Worm (Caenorhabditis elegans): ENCODE data around the gene F13E9.16.

Gene F13E9.16

DNA sequence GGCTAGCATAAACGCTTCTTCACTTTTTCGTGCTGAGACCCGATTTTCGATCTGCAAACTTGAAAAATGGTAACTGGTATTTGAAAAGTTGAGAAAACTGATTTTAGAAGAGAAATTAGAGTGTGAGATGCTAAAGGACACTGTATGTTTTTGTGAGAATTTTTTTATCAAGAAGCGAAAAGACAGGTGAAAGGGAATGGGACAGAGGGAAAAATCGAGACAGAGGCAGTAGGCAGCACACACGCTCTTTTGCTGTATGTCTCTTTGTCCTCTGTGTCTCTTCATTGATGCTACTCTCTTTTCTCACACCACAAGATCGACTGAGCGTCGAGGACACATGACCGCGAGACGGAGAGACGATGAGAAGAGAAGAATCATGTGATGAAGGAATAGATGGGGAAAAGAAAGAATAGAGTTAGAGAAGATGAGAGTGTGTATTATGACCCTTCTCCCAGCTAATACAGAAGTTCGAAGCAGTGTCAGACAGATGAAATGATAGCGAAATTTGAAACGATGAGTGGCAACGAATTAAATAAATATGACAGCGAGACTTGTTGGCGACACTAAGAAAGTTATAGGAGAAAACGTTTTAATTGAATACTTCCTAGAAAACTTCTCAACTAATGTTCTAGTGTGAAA is 48.8 kb upstream of the F13E9.16 start, which contains the start of gene lgg-2 (continued):
- TF ChIP-seq nhr-19 (GFP tag; conservative IDR thresholded peaks at IDR 0.05) (peak; percentile 96), C04F5.9 (tag; optimal IDR thresholded peaks at IDR 0.05) (peak; percentile 79), isw-1 (GFP tag; IDR thresholded peaks at IDR 0.05) (peak; percentile 92), irx-1 (tag; optimal IDR thresholded peaks at IDR 0.05) (peak; percentile 93), rnt-1 (tag; optimal IDR thresholded peaks at IDR 0.05) (peak; percentile 96), lin-35 (GFP tag; optimal IDR thresholded peaks at IDR 0.05) (peak; percentile 84 to 90), swsn-7 (tag; optimal IDR thresholded peaks at IDR 0.05) (peak; percentile 99), unc-86 (tag; optimal IDR thresholded peaks at IDR 0.05) (peak; percentile 96), unc-62 (GFP tag; optimal IDR thresholded peaks at IDR 0.05) (no peak), pqm-1 (tag; optimal IDR thresholded peaks at IDR 0.05) (peak; percentile 36), elt-3 (tag; optimal IDR thresholded peaks at IDR 0.05) (peak in 4 of 6 experiments; percentile 7 to 84 (median 62)), nhr-28 (tag; optimal IDR thresholded peaks at IDR 0.05) (no peak), pag-3 (tag; optimal IDR thresholded peaks at IDR 0.05; ENCODE audit: borderline replicate concordance, insufficient read depth) (no peak), sox-4 (tag; optimal IDR thresholded peaks at IDR 0.05) (peak; percentile 77), ceh-88 (GFP tag; IDR thresholded peaks at IDR 0.05) (peak; percentile 79), blmp-1 (tag; optimal IDR thresholded peaks at IDR 0.05) (peak; percentile 97), jun-1 (tag; optimal IDR thresholded peaks at IDR 0.05) (peak; percentile 95), hlh-17 (GFP tag; optimal IDR thresholded peaks at IDR 0.05; ENCODE audit: borderline replicate concordance) (no peak), C34B4.2 (tag; optimal IDR thresholded peaks at IDR 0.05) (no peak), ceh-63 (GFP tag; optimal IDR thresholded peaks at IDR 0.05) (no peak), skn-1 (tag; optimal IDR thresholded peaks at IDR 0.05) (peak; percentile 88), snpc-4 (tag; optimal IDR thresholded peaks at IDR 0.05) (peak; percentile 79), unc-30 (tag; optimal IDR thresholded peaks at IDR 0.05) (no peak), nhr-47 (tag; optimal IDR thresholded peaks at IDR 0.05) (peak; percentile 97), nhr-84 (tag; optimal IDR thresholded peaks at IDR 0.05) (no peak), elt-2 (tag; optimal IDR thresholded peaks at IDR 0.05) (peak; percentile 89), nhr-11 (tag; optimal IDR thresholded peaks at IDR 0.05) (peak; percentile 96), F16B12.6 (tag; optimal IDR thresholded peaks at IDR 0.05) (no peak), nhr-76 (tag; optimal IDR thresholded peaks at IDR 0.05) (no peak), lin-39 (tag; optimal IDR thresholded peaks at IDR 0.05) (peak; percentile 90), unc-130 (tag; optimal IDR thresholded peaks at IDR 0.05) (no peak), grh-1 (GFP tag; IDR thresholded peaks at IDR 0.05) (peak; percentile 86), mab-9 (GFP tag; IDR thresholded peaks at IDR 0.05) (peak; percentile 84), zip-4 (GFP tag; optimal IDR thresholded peaks at IDR 0.05) (peak; percentile 80), unc-98 (GFP tag; IDR thresholded peaks at IDR 0.05) (peak; percentile 29; the same call in 1 of the 2 replicates), mdl-1 (tag; optimal IDR thresholded peaks at IDR 0.05) (peak; percentile 62 to 98), lin-14 (GFP tag; optimal IDR thresholded peaks at IDR 0.05) (peak; percentile 99), fkh-4 (tag; optimal IDR thresholded peaks at IDR 0.05; ENCODE audit: borderline replicate concordance) (no peak), ceh-90 (tag; optimal IDR thresholded peaks at IDR 0.05) (no peak), alr-1 (tag; optimal IDR thresholded peaks at IDR 0.05; ENCODE audit: borderline replicate concordance) (no peak)

DNA sequence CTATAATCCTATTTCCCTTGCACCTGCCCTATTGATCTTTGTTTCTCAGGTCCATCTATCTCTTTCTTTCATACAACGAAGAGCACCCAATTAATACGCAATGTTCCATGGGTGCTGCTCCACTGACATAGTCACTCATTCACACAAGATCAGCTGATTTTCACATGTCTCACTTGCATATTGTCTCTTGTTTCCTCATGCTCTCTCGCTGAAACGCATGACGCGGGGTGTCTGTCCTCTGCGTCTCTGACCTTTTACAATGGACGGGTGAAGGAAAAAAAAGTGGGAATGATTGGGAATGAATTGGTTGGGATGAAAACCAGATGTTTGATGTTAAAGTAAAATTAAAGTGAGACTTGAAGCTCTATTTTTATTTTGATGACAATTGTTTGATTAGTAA is 48.2 kb upstream of the F13E9.16 start:
- TF ChIP-seq ama-1 (optimal IDR thresholded peaks at IDR 0.05): peak; percentile 93
- peak; percentile 96 for TF ChIP-seq unc-86 (tag; optimal IDR thresholded peaks at IDR 0.05)
- no peak for TF ChIP-seq hlh-17 (GFP tag; optimal IDR thresholded peaks at IDR 0.05; ENCODE audit: borderline replicate concordance)
- peak; percentile 91 for TF ChIP-seq xbp-1 (tag; optimal IDR thresholded peaks at IDR 0.05)
- TF ChIP-seq fos-1 (tag; optimal IDR thresholded peaks at IDR 0.05): peak; percentile 77
- no peak for TF ChIP-seq ceh-63 (GFP tag; optimal IDR thresholded peaks at IDR 0.05)
- TF ChIP-seq dpl-1 (GFP tag; optimal IDR thresholded peaks at IDR 0.05): peak; percentile 62 to 68 (median 64)
- TF ChIP-seq zag-1 (tag; optimal IDR thresholded peaks at IDR 0.05): no peak
- TF ChIP-seq fkh-10 (GFP tag; optimal IDR thresholded peaks at IDR 0.05): peak; percentile 57
- TF ChIP-seq mab-9 (GFP tag; IDR thresholded peaks at IDR 0.05): no peak
- TF ChIP-seq ceh-88 (GFP tag; IDR thresholded peaks at IDR 0.05): peak; percentile 69
- TF ChIP-seq aha-1 (tag; optimal IDR thresholded peaks at IDR 0.05): peak; percentile 63
- TF ChIP-seq nhr-77 (tag; optimal IDR thresholded peaks at IDR 0.05): no peak
- TF ChIP-seq irx-1 (tag; optimal IDR thresholded peaks at IDR 0.05): peak; percentile 76
- peak; percentile 96 for TF ChIP-seq snu-23 (GFP tag; optimal IDR thresholded peaks at IDR 0.05)
- peak; percentile 51 for TF ChIP-seq grh-1 (GFP tag; IDR thresholded peaks at IDR 0.05)
- no peak for TF ChIP-seq sptf-1 (tag; optimal IDR thresholded peaks at IDR 0.05)
- TF ChIP-seq Y116A8C.19 (tag; optimal IDR thresholded peaks at IDR 0.05; ENCODE audit: borderline replicate concordance): no peak
- TF ChIP-seq lin-13 (GFP tag; optimal IDR thresholded peaks at IDR 0.05): peak; percentile 91
- peak; percentile 51 for TF ChIP-seq zip-4 (GFP tag; optimal IDR thresholded peaks at IDR 0.05)
- peak; percentile 88 for TF ChIP-seq lin-39 (tag; optimal IDR thresholded peaks at IDR 0.05)

Data from whole organism, L1 larva.